Worm (Caenorhabditis elegans): ENCODE results near the gene F20G2.5.

The F20G2.5 gene

ce11 chrV:13780902-13781301 lies 9.6 kb downstream of the F20G2.5 start:
- TF ChIP-seq ZK546.5 (tag; optimal IDR thresholded peaks at IDR 0.05) (no peak), peb-1 (tag; optimal IDR thresholded peaks at IDR 0.05) (no peak), aly-2 (tag; optimal IDR thresholded peaks at IDR 0.05) (no peak)

- TF ChIP-seq egl-27 (tag; optimal IDR thresholded peaks at IDR 0.05) (no peak), blmp-1 (tag; optimal IDR thresholded peaks at IDR 0.05; ENCODE audit: insufficient read depth) (no peak), fos-1 (tag; optimal IDR thresholded peaks at IDR 0.05) (peak; percentile 26), aly-2 (tag; optimal IDR thresholded peaks at IDR 0.05) (no peak), nhr-23 (tag; optimal IDR thresholded peaks at IDR 0.05) (no peak), nhr-129 (tag; optimal IDR thresholded peaks at IDR 0.05) (peak; percentile 4), sma-9 (GFP tag; optimal IDR thresholded peaks at IDR 0.05) (peak; percentile 34), sma-9 (tag; optimal IDR thresholded peaks at IDR 0.05) (no peak), unc-55 (GFP tag; optimal IDR thresholded peaks at IDR 0.05) (no peak)
Observed at ce11 chrV:13782190-13782589, 10.9 kb downstream of the F20G2.5 start, which contains the start of gene decr-1.1. Gene decr-1.1 (plus strand): TSS chrV:13782399.

ce11 chrV:13785767-13786166 lies 14.5 kb downstream of the F20G2.5 start:
- no peak for TF ChIP-seq nhr-23 (tag; optimal IDR thresholded peaks at IDR 0.05)
- no peak for TF ChIP-seq nhr-12 (tag; optimal IDR thresholded peaks at IDR 0.05)
- TF ChIP-seq lin-39 (tag; optimal IDR thresholded peaks at IDR 0.05), result no peak

ce11 chrV:13787225-13787898 lies 16.1 kb downstream of the F20G2.5 start, which contains the start of the genes F53C11.4 and F53C11.5:
Gene F53C11.4 (minus strand): TSS chrV:13787352.
Gene F53C11.5 (plus strand): TSS chrV:13787549.
- TF ChIP-seq lsy-2 (tag; optimal IDR thresholded peaks at IDR 0.05) (peak in 1 of 2 experiments; percentile 77), fos-1 (tag; optimal IDR thresholded peaks at IDR 0.05) (peak; percentile 59), Y55F3AM.14 (GFP tag; optimal IDR thresholded peaks at IDR 0.05) (no peak), nhr-129 (tag; optimal IDR thresholded peaks at IDR 0.05) (peak; percentile 13), elt-3 (tag; optimal IDR thresholded peaks at IDR 0.05) (no peak), sma-3 (GFP tag; optimal IDR thresholded peaks at IDR 0.05) (peak; percentile 94), R02D3.7 (tag; optimal IDR thresholded peaks at IDR 0.05) (no peak), egl-27 (tag; optimal IDR thresholded peaks at IDR 0.05) (peak; percentile 0), alr-1 (tag; optimal IDR thresholded peaks at IDR 0.05) (no peak), ztf-1 (GFP tag; conservative IDR thresholded peaks at IDR 0.05) (no peak), elt-1 (tag; optimal IDR thresholded peaks at IDR 0.05) (no peak), lin-39 (tag; optimal IDR thresholded peaks at IDR 0.05) (no peak), sma-9 (GFP tag; optimal IDR thresholded peaks at IDR 0.05) (peak; percentile 94), sma-9 (tag; optimal IDR thresholded peaks at IDR 0.05) (no peak), gmeb-1 (tag; optimal IDR thresholded peaks at IDR 0.05) (peak; percentile 17), ama-1 (optimal IDR thresholded peaks at IDR 0.05) (peak; percentile 32), ztf-4 (tag; optimal IDR thresholded peaks at IDR 0.05) (no peak), crh-2 (tag; optimal IDR thresholded peaks at IDR 0.05) (peak; percentile 49), aly-2 (tag; optimal IDR thresholded peaks at IDR 0.05) (no peak), F13H6.1 (tag; optimal IDR thresholded peaks at IDR 0.05) (peak; percentile 26), lin-13 (GFP tag; optimal IDR thresholded peaks at IDR 0.05) (peak; percentile 16), mab-5 (tag; optimal IDR thresholded peaks at IDR 0.05) (no peak), C34F6.9 (tag; optimal IDR thresholded peaks at IDR 0.05) (peak; percentile 71), zag-1 (tag; optimal IDR thresholded peaks at IDR 0.05) (no peak)

ce11 chrV:13787948-13788681 lies 16.8 kb downstream of the F20G2.5 start:
- peak; percentile 10 for TF ChIP-seq crh-2 (tag; optimal IDR thresholded peaks at IDR 0.05)
- peak; percentile 9 for TF ChIP-seq fos-1 (tag; optimal IDR thresholded peaks at IDR 0.05)
- no peak for TF ChIP-seq lin-11 (tag; optimal IDR thresholded peaks at IDR 0.05)
- no peak for TF ChIP-seq nhr-237 (tag; optimal IDR thresholded peaks at IDR 0.05)
- no peak for TF ChIP-seq ZK546.5 (tag; optimal IDR thresholded peaks at IDR 0.05)
- peak; percentile 67 for TF ChIP-seq sma-9 (GFP tag; optimal IDR thresholded peaks at IDR 0.05)
- TF ChIP-seq sma-9 (tag; optimal IDR thresholded peaks at IDR 0.05), result no peak
- TF ChIP-seq unc-39 (tag; optimal IDR thresholded peaks at IDR 0.05), result no peak
- no peak for TF ChIP-seq mbf-1 (tag; optimal IDR thresholded peaks at IDR 0.05)
- no peak for TF ChIP-seq mdl-1 (tag; optimal IDR thresholded peaks at IDR 0.05)
- TF ChIP-seq blmp-1 (tag; optimal IDR thresholded peaks at IDR 0.05; ENCODE audit: insufficient read depth), result peak; percentile 6
- no peak for TF ChIP-seq lsy-2 (tag; optimal IDR thresholded peaks at IDR 0.05)
- TF ChIP-seq nhr-129 (tag; optimal IDR thresholded peaks at IDR 0.05), result peak; percentile 50
- no peak for TF ChIP-seq nhr-6 (tag; optimal IDR thresholded peaks at IDR 0.05)
- TF ChIP-seq nhr-23 (tag; optimal IDR thresholded peaks at IDR 0.05), result no peak
- TF ChIP-seq F13H6.1 (tag; optimal IDR thresholded peaks at IDR 0.05), result peak; percentile 19
- TF ChIP-seq nhr-21 (tag; optimal IDR thresholded peaks at IDR 0.05), result peak; percentile 39
- TF ChIP-seq nhr-77 (tag; optimal IDR thresholded peaks at IDR 0.05), result no peak
- TF ChIP-seq nhr-25 (tag; optimal IDR thresholded peaks at IDR 0.05), result peak; percentile 65
- TF ChIP-seq mab-5 (tag; optimal IDR thresholded peaks at IDR 0.05), result no peak
- no peak for TF ChIP-seq elt-3 (tag; optimal IDR thresholded peaks at IDR 0.05)
- TF ChIP-seq sem-4 (tag; optimal IDR thresholded peaks at IDR 0.05), result peak; percentile 23
